Worm (Caenorhabditis elegans) whole organism, young adult: Measurements from ENCODE around the gene lido-7.

Source experiments
- F10E7.11 ChIP-seq: sonication (generic microtip); optimal IDR thresholded peaks from 2 replicates; lab custom pipeline; 2017; ENCODE audit warnings: mild to moderate bottlenecking, missing genetic modification characterization, moderate library complexity, missing compliant biosample characterization
- F22D6.2 ChIP-seq: sonication (generic microtip); optimal IDR thresholded peaks from 2 replicates; lab custom pipeline; 2016; ENCODE audit warnings: mild to moderate bottlenecking, missing genetic modification characterization, missing compliant biosample characterization
- F39B2.1 ChIP-seq: fragments of 200-800 bp; sonication (Bioruptor generic); IDR thresholded peaks from 2 replicates; pipeline ENCODE4 v1.3.6; 2022; ENCODE audit warnings: missing genetic modification reagents, missing genetic modification characterization, missing compliant biosample characterization
- F49E8.2 ChIP-seq: sonication (generic microtip); optimal IDR thresholded peaks from 3 replicates; lab custom pipeline; 2017; ENCODE audit warnings: missing genetic modification characterization, mild to moderate bottlenecking, missing compliant biosample characterization, antibody characterized with exemption, moderate library complexity; ENCODE audit not compliant: insufficient read depth
- F52B5.7 ChIP-seq: sonication (generic microtip); optimal IDR thresholded peaks from 2 replicates; lab custom pipeline; 2016; ENCODE audit warnings: mild to moderate bottlenecking, missing genetic modification characterization, missing compliant biosample characterization
- F55B11.4 ChIP-seq: sonication (generic microtip); optimal IDR thresholded peaks from 2 replicates; lab custom pipeline; 2016; ENCODE audit warnings: missing compliant biosample characterization, missing genetic modification characterization, borderline replicate concordance; ENCODE audit not compliant: insufficient read depth
- F57C9.4 ChIP-seq: sonication (generic microtip); optimal IDR thresholded peaks from 2 replicates; lab custom pipeline; 2017; ENCODE audit warnings: mild to moderate bottlenecking, missing genetic modification characterization, missing compliant biosample characterization
- Y67H2A.10 ChIP-seq: fragments of 200-800 bp; sonication (Bioruptor generic); conservative IDR thresholded peaks from 2 replicates; pipeline ENCODE4 v1.3.6; 2022; ENCODE audit warnings: missing genetic modification reagents, missing genetic modification characterization, missing compliant biosample characterization
- aptf-2 ChIP-seq: fragments of 200-800 bp; sonication (Bioruptor generic); conservative IDR thresholded peaks from 2 replicates; pipeline ENCODE4 v1.3.6; 2022; ENCODE audit warnings: missing genetic modification reagents, missing genetic modification characterization, missing compliant biosample characterization
- atf-7 ChIP-seq: sonication (generic microtip); optimal IDR thresholded peaks from 2 replicates; lab custom pipeline; 2017; ENCODE audit warnings: mild to moderate bottlenecking, missing genetic modification characterization, missing compliant biosample characterization
- athp-1 ChIP-seq: sonication (generic microtip); optimal IDR thresholded peaks from 2 replicates; lab custom pipeline; 2017; ENCODE audit warnings: mild to moderate bottlenecking, missing genetic modification characterization, missing compliant biosample characterization
- attf-3 ChIP-seq: fragments of 200-800 bp; sonication (Bioruptor generic); conservative IDR thresholded peaks from 2 replicates; pipeline ENCODE4 v1.3.6; 2022; ENCODE audit warnings: missing genetic modification reagents, missing genetic modification characterization, missing compliant biosample characterization
- bed-1 ChIP-seq: fragments of 200-800 bp; sonication (Bioruptor generic); IDR thresholded peaks from 2 replicates; pipeline ENCODE4 v1.3.6; 2022; ENCODE audit warnings: missing genetic modification reagents, missing genetic modification characterization, missing compliant biosample characterization
- cebp-1 ChIP-seq, 2 experiments: fragments of 200-800 bp in 1 of 2; sonication (Bioruptor generic) in 1 of 2; sonication (generic microtip) in 1 of 2; IDR thresholded peaks in 1 of 2; optimal IDR thresholded peaks in 1 of 2; 2 replicates each; pipeline versions ENCODE4 v1.3.6 to Lab custom; 2017 to 2022; ENCODE audit warnings: missing compliant biosample characterization in 2 of 2, missing genetic modification characterization in 2 of 2, mild to moderate bottlenecking in 1 of 2, missing genetic modification reagents in 1 of 2, moderate library complexity in 1 of 2
- ceh-27 ChIP-seq: fragments of 200-800 bp; sonication (Bioruptor generic); optimal IDR thresholded peaks from 2 replicates; lab custom pipeline; 2018; ENCODE audit warnings: mild to moderate bottlenecking, missing genetic modification characterization, moderate library complexity, missing compliant biosample characterization
- ceh-40 ChIP-seq: fragments of 200-800 bp; sonication (Bioruptor generic); IDR thresholded peaks from 2 replicates; pipeline ENCODE4 v1.3.6; 2022; ENCODE audit warnings: missing genetic modification characterization, missing compliant biosample characterization
- chd-7 ChIP-seq: sonication (generic microtip); optimal IDR thresholded peaks from 2 replicates; lab custom pipeline; 2016; ENCODE audit warnings: mild to moderate bottlenecking, missing genetic modification characterization, moderate library complexity, missing compliant biosample characterization
- die-1 ChIP-seq: sonication (generic microtip); optimal IDR thresholded peaks from 2 replicates; lab custom pipeline; 2016; ENCODE audit warnings: missing genotype, mild to moderate bottlenecking, missing genetic modification characterization, missing compliant biosample characterization
- dox-1 ChIP-seq: fragments of 200-800 bp; sonication (Bioruptor generic); IDR thresholded peaks from 2 replicates; pipeline ENCODE4 v1.3.6; 2022; ENCODE audit warnings: missing genetic modification reagents, missing genetic modification characterization, missing compliant biosample characterization
- egl-18 ChIP-seq: fragments of 200-800 bp; sonication (Bioruptor generic); IDR thresholded peaks from 2 replicates; pipeline ENCODE4 v1.3.6; 2022; ENCODE audit warnings: missing genetic modification reagents, missing genetic modification characterization, missing compliant biosample characterization
- ets-4 ChIP-seq: fragments of 200-800 bp; sonication (Bioruptor generic); optimal IDR thresholded peaks from 2 replicates; lab custom pipeline; 2018; ENCODE audit warnings: mild to moderate bottlenecking, missing genetic modification characterization, missing compliant biosample characterization
- gei-17 ChIP-seq: fragments of 200-800 bp; sonication (Bioruptor generic); optimal IDR thresholded peaks from 2 replicates; lab custom pipeline; 2018; ENCODE audit warnings: mild to moderate bottlenecking, missing genetic modification characterization, missing compliant biosample characterization
- him-1 ChIP-seq: sonication (generic microtip); optimal IDR thresholded peaks from 2 replicates; lab custom pipeline; 2016; ENCODE audit warnings: missing genotype, missing genetic modification reagents, missing genetic modification characterization, missing compliant biosample characterization
- hmg-20 ChIP-seq: fragments of 200-800 bp; sonication (Bioruptor generic); IDR thresholded peaks from 2 replicates; pipeline ENCODE4 v1.3.6; 2022; ENCODE audit warnings: missing genetic modification reagents, missing genetic modification characterization, missing compliant biosample characterization
- lag-1 ChIP-seq: fragments of 200-800 bp; sonication (Bioruptor generic); IDR thresholded peaks from 2 replicates; pipeline ENCODE4 v1.3.6; 2022; ENCODE audit warnings: missing genetic modification reagents, missing genetic modification characterization, missing compliant biosample characterization
- lin-26 ChIP-seq: fragments of 200-800 bp; sonication (Bioruptor generic); IDR thresholded peaks from 2 replicates; pipeline ENCODE4 v1.3.6; 2022; ENCODE audit warnings: missing genetic modification reagents, missing genetic modification characterization, missing compliant biosample characterization
- lin-35 ChIP-seq, 3 experiments: fragments of 150-350 bp in 2 of 3; sonication (generic microtip) in 1 of 3; optimal IDR thresholded peaks; 2 replicates each; lab custom pipeline; 2014 to 2018; ENCODE audit warnings: missing biosample characterization in 3 of 3, missing genetic modification characterization in 3 of 3, missing genetic modification reagents in 3 of 3
- lin-54 ChIP-seq: fragments of 200-800 bp; sonication (Bioruptor generic); optimal IDR thresholded peaks from 2 replicates; lab custom pipeline; 2018; ENCODE audit warnings: mild to moderate bottlenecking, missing genetic modification characterization, missing compliant biosample characterization
- lir-1 ChIP-seq: fragments of 200-800 bp; sonication (Bioruptor generic); conservative IDR thresholded peaks from 2 replicates; pipeline ENCODE4 v1.3.6; 2022; ENCODE audit warnings: missing genetic modification reagents, missing genetic modification characterization, missing compliant biosample characterization
- lsl-1 ChIP-seq: fragments of 200-800 bp; sonication (Bioruptor generic); optimal IDR thresholded peaks from 2 replicates; lab custom pipeline; 2018; ENCODE audit warnings: mild to moderate bottlenecking, missing genetic modification characterization, moderate library complexity, missing compliant biosample characterization
- madf-6 ChIP-seq: fragments of 200-800 bp; sonication (Bioruptor generic); IDR thresholded peaks from 2 replicates; pipeline ENCODE4 v1.3.6; 2022; ENCODE audit warnings: missing genetic modification reagents, missing genetic modification characterization, missing compliant biosample characterization
- mcd-1 ChIP-seq: fragments of 200-800 bp; sonication (Bioruptor generic); IDR thresholded peaks from 2 replicates; pipeline ENCODE4 v1.3.6; 2022; ENCODE audit warnings: missing genetic modification reagents, missing genetic modification characterization, missing compliant biosample characterization
- mes-4 ChIP-seq: sonication (generic microtip); optimal IDR thresholded peaks from 2 replicates; lab custom pipeline; 2016; ENCODE audit warnings: missing genotype, missing genetic modification characterization, missing compliant biosample characterization
- nhr-27 ChIP-seq: fragments of 200-800 bp; sonication (Bioruptor generic); optimal IDR thresholded peaks from 2 replicates; lab custom pipeline; 2018; ENCODE audit warnings: mild to moderate bottlenecking, missing genetic modification characterization, moderate library complexity, missing compliant biosample characterization
- nhr-90 ChIP-seq: sonication (generic microtip); optimal IDR thresholded peaks from 2 replicates; lab custom pipeline; 2016; ENCODE audit warnings: missing genotype, mild to moderate bottlenecking, missing genetic modification characterization, missing compliant biosample characterization
- pbrm-1 ChIP-seq: fragments of 200-800 bp; sonication (Bioruptor generic); IDR thresholded peaks from 2 replicates; pipeline ENCODE4 v1.3.6; 2022; ENCODE audit warnings: missing genetic modification reagents, missing genetic modification characterization, missing compliant biosample characterization
- rec-8 ChIP-seq, 2 experiments: sonication (generic microtip); optimal IDR thresholded peaks; 2 replicates each; lab custom pipeline; 2016; ENCODE audit warnings: mild to moderate bottlenecking in 2 of 2, missing genetic modification characterization in 2 of 2, missing genetic modification reagents in 2 of 2, missing genotype in 2 of 2, missing biosample characterization in 1 of 2, missing compliant biosample characterization in 1 of 2, moderate library complexity in 1 of 2
- sdz-38 ChIP-seq: sonication (generic microtip); optimal IDR thresholded peaks from 2 replicates; lab custom pipeline; 2016; ENCODE audit warnings: missing genotype, missing genetic modification characterization, missing compliant biosample characterization
- xnd-1 ChIP-seq: sonication (generic microtip); optimal IDR thresholded peaks from 2 replicates; lab custom pipeline; 2016; ENCODE audit warnings: missing genotype, missing genetic modification reagents, missing genetic modification characterization, missing compliant biosample characterization
- zfh-2 ChIP-seq: fragments of 200-800 bp; sonication (Bioruptor generic); conservative IDR thresholded peaks from 2 replicates; pipeline ENCODE4 v1.3.6; 2022; ENCODE audit warnings: missing genetic modification reagents, missing genetic modification characterization, missing compliant biosample characterization
- zim-3 ChIP-seq: sonication (generic microtip); optimal IDR thresholded peaks from 2 replicates; lab custom pipeline; 2017; ENCODE audit warnings: mild to moderate bottlenecking, missing genetic modification characterization, moderate library complexity, missing compliant biosample characterization
- ztf-18 ChIP-seq: sonication (generic microtip); optimal IDR thresholded peaks from 2 replicates; lab custom pipeline; 2016; ENCODE audit warnings: missing genotype, mild to moderate bottlenecking, missing genetic modification characterization, missing compliant biosample characterization
- ztf-25 ChIP-seq: fragments of 200-800 bp; sonication (Bioruptor generic); IDR thresholded peaks from 2 replicates; pipeline ENCODE4 v1.3.6; 2022; ENCODE audit warnings: missing genetic modification reagents, missing genetic modification characterization, missing compliant biosample characterization
- ztf-26 ChIP-seq: sonication (generic microtip); optimal IDR thresholded peaks from 2 replicates; lab custom pipeline; 2017; ENCODE audit warnings: missing genetic modification characterization, missing compliant biosample characterization

Gene lido-7

ce11 chrII:2977652-2978051, 10.4 kb upstream of the lido-7 start:
- TF ChIP-seq F55B11.4 (tag; lab: Kevin White, UChicago) (no peak), zim-3 (no peak), Y67H2A.10 (no peak), ceh-40 (GFP tag; lab: Robert Waterston, UW) (no peak), cebp-1 (GFP tag; IDR thresholded peaks at IDR 0.05; lab: Robert Waterston, UW) (no peak), cebp-1 (tag; optimal IDR thresholded peaks at IDR 0.05; lab: Kevin White, UChicago) (no peak), lin-26 (GFP tag; lab: Robert Waterston, UW) (no peak), lir-1 (no peak), ztf-26 (tag; lab: Kevin White, UChicago) (no peak), F57C9.4 (tag; lab: Kevin White, UChicago) (no peak), hmg-20 (GFP tag; lab: Robert Waterston, UW) (no peak), athp-1 (tag; lab: Kevin White, UChicago) (no peak), ztf-18 (tag; lab: Kevin White, UChicago) (no peak), F10E7.11 (no peak), gei-17 (GFP tag; lab: Kevin White, UChicago) (no peak), sdz-38 (tag; lab: Kevin White, UChicago) (no peak), ets-4 (GFP tag; lab: Kevin White, UChicago) (no peak)

ce11 chrII:2979061-2979460, 9.0 kb upstream of the lido-7 start:
- TF ChIP-seq dox-1 (GFP tag; lab: Robert Waterston, UW) (0 out of 2 replicates have a peak, but pooled peaks have one; percentile 16), mcd-1 (no peak)

ce11 chrII:2984383-2984782, 3.7 kb upstream of the lido-7 start:
- TF ChIP-seq lin-54 (GFP tag; lab: Kevin White, UChicago) (no peak), F55B11.4 (tag; lab: Kevin White, UChicago) (no peak), F49E8.2 (tag; lab: Kevin White, UChicago) (no peak), egl-18 (GFP tag; lab: Robert Waterston, UW) (no peak), lin-35 (GFP tag; optimal IDR thresholded peaks at IDR 0.05; lab: Kevin White, UChicago) (no peak), madf-6 (GFP tag; lab: Robert Waterston, UW) (no peak), aptf-2 (GFP tag; lab: Robert Waterston, UW) (no peak), zfh-2 (GFP tag; lab: Robert Waterston, UW) (no peak), ztf-26 (tag; lab: Kevin White, UChicago) (no peak), F39B2.1 (GFP tag; lab: Robert Waterston, UW) (no peak), ztf-25 (no peak), F57C9.4 (tag; lab: Kevin White, UChicago) (no peak), xnd-1 (tag; lab: Kevin White, UChicago) (no peak), atf-7 (tag; lab: Kevin White, UChicago) (no peak), F22D6.2 (tag; lab: Kevin White, UChicago) (no peak), bed-1 (GFP tag; lab: Robert Waterston, UW) (no peak)

ce11 chrII:2985446-2985845, 2.7 kb upstream of the lido-7 start:
- TF ChIP-seq F39B2.1 (GFP tag; lab: Robert Waterston, UW) (no peak), attf-3 (no peak), lag-1 (GFP tag; lab: Robert Waterston, UW) (no peak), lin-26 (GFP tag; lab: Robert Waterston, UW) (peak; percentile 50; the same call in 1 of the 2 replicates), die-1 (no peak), F52B5.7 (tag; lab: Kevin White, UChicago) (no peak), rec-8 (tag; optimal IDR thresholded peaks at IDR 0.05; lab: Kevin White, UChicago) (no peak), pbrm-1 (GFP tag; lab: Robert Waterston, UW) (no peak), nhr-27 (tag; lab: Kevin White, UChicago) (no peak), ceh-27 (GFP tag; lab: Kevin White, UChicago) (no peak), nhr-90 (tag; lab: Kevin White, UChicago) (no peak), dox-1 (GFP tag; lab: Robert Waterston, UW) (no peak), lsl-1 (GFP tag; lab: Kevin White, UChicago) (no peak), him-1 (tag; lab: Kevin White, UChicago) (no peak), mes-4 (tag; lab: Kevin White, UChicago) (no peak), mcd-1 (0 out of 2 replicates have a peak, but pooled peaks have one; percentile 7), chd-7 (tag; lab: Kevin White, UChicago) (peak; percentile 6)
